Comparison of ENCODE assay signal across 4 fruit fly cellular contexts in genomic region chr3L:19922833-19923745, dm6.
TF ChIP-seq lines count a peak whose summit lies in the region.

Gene Pfdn6 (plus strand): TSS chr3L:19923671.

TF ChIP-seq in whole organism, adult, 20 proteins besides CTCF, POLR2A, EP300 and RAD21 (continued from another document):
- peak; percentile 61 for TF ChIP-seq toe (GFP tag; optimal IDR thresholded peaks at IDR 0.05; lab: Kevin White, UChicago)
- peak; percentile 70 for TF ChIP-seq CG7101 (tag; optimal IDR thresholded peaks at IDR 0.05; lab: Kevin White, UChicago)
TF ChIP-seq in whole organism, adult: peak in this region for 16.

TF ChIP-seq in whole organism, embryonic, 481 proteins besides CTCF, POLR2A, EP300 and RAD21 (continued from another document and continues in another):
- TF ChIP-seq hb (GFP tag; IDR thresholded peaks at IDR 0.05; lab: Robert Waterston, UW; ENCODE audit: partially characterized antibody) (peak; percentile 79; the same call in 2 of the 3 replicates), HLHmδ (GFP tag; optimal IDR thresholded peaks at IDR 0.05; lab: Kevin White, UChicago) (no peak), CG8359 (GFP tag; optimal IDR thresholded peaks at IDR 0.05; lab: Kevin White, UChicago; ENCODE audit: borderline replicate concordance) (no peak), CG16863 (GFP tag; optimal IDR thresholded peaks at IDR 0.05; lab: Kevin White, UChicago) (peak; percentile 71), row (GFP tag; IDR thresholded peaks at IDR 0.05; lab: Robert Waterston, UW) (peak; percentile 86), esg (GFP tag; conservative IDR thresholded peaks at IDR 0.05; lab: Robert Waterston, UW) (peak; percentile 83), Xbp1 (GFP tag; optimal IDR thresholded peaks at IDR 0.05; lab: Kevin White, UChicago) (peak; percentile 84), Usf (GFP tag; optimal IDR thresholded peaks at IDR 0.05; lab: Kevin White, UChicago) (peak; percentile 17), Adf1 (GFP tag; IDR thresholded peaks at IDR 0.05; lab: Robert Waterston, UW) (peak; percentile 49), insv (GFP tag; optimal IDR thresholded peaks at IDR 0.05; lab: Kevin White, UChicago) (peak in 1 of 2 experiments; percentile 68), CG10267 (tag; optimal IDR thresholded peaks at IDR 0.05; lab: Kevin White, UChicago) (peak; percentile 99), Camta (GFP tag; optimal IDR thresholded peaks at IDR 0.05; lab: Kevin White, UChicago) (peak; percentile 48), Mrtf (GFP tag; IDR thresholded peaks at IDR 0.05; lab: Robert Waterston, UW) (peak; percentile 75; the same call in 2 of the 3 replicates), CG6854 (GFP tag; optimal IDR thresholded peaks at IDR 0.05; lab: Kevin White, UChicago) (no peak), Ssrp (tag; optimal IDR thresholded peaks at IDR 0.05; lab: Kevin White, UChicago) (peak; percentile 90), CG11695 (GFP tag; IDR thresholded peaks at IDR 0.05; lab: Robert Waterston, UW) (no peak), CG12299 (tag; optimal IDR thresholded peaks at IDR 0.05; lab: Kevin White, UChicago) (peak; percentile 17), Sin3A (optimal IDR thresholded peaks at IDR 0.05; lab: Kevin White, UChicago) (peak; percentile 94), slp2 (GFP tag; optimal IDR thresholded peaks at IDR 0.05; lab: Kevin White, UChicago) (peak; percentile 61), CG17612 (GFP tag; IDR thresholded peaks at IDR 0.05; lab: Robert Waterston, UW) (no peak), CG14965 (GFP tag; optimal IDR thresholded peaks at IDR 0.05; lab: Kevin White, UChicago; ENCODE audit: borderline replicate concordance) (no peak), prd (optimal IDR thresholded peaks at IDR 0.05; lab: Kevin White, UChicago) (no peak), prd (GFP tag; IDR thresholded peaks at IDR 0.05; lab: Robert Waterston, UW) (peak; percentile 83), fd3F (GFP tag; optimal IDR thresholded peaks at IDR 0.05; lab: Kevin White, UChicago) (peak; percentile 60), Ets97D (GFP tag; optimal IDR thresholded peaks at IDR 0.05; lab: Kevin White, UChicago) (peak; percentile 75), danr (GFP tag; IDR thresholded peaks at IDR 0.05; lab: Robert Waterston, UW) (no peak), CG13894 (tag; optimal IDR thresholded peaks at IDR 0.05; lab: Kevin White, UChicago) (no peak), CG16815 (GFP tag; optimal IDR thresholded peaks at IDR 0.05; lab: Kevin White, UChicago) (peak; percentile 74), nerfin-2 (GFP tag; IDR thresholded peaks at IDR 0.05; lab: Robert Waterston, UW; ENCODE audit: partially characterized antibody) (peak; percentile 76), CG17328 (GFP tag; IDR thresholded peaks at IDR 0.05; lab: Robert Waterston, UW) (peak; percentile 68), lola (GFP tag; optimal IDR thresholded peaks at IDR 0.05; lab: Kevin White, UChicago) (peak in 1 of 3 experiments; percentile 85), HmgD (GFP tag; optimal IDR thresholded peaks at IDR 0.05; lab: Kevin White, UChicago) (peak; percentile 65), Hey (tag; optimal IDR thresholded peaks at IDR 0.05; lab: Kevin White, UChicago) (no peak), CG2712 (tag; optimal IDR thresholded peaks at IDR 0.05; lab: Kevin White, UChicago) (peak; percentile 77), disco-r (GFP tag; optimal IDR thresholded peaks at IDR 0.05; lab: Kevin White, UChicago) (peak; percentile 82), oc (tag; optimal IDR thresholded peaks at IDR 0.05; lab: Kevin White, UChicago) (no peak), NK7.1 (GFP tag; optimal IDR thresholded peaks at IDR 0.05; lab: Kevin White, UChicago) (no peak), BtbVII (GFP tag; optimal IDR thresholded peaks at IDR 0.05; lab: Kevin White, UChicago) (peak; percentile 35), tll (GFP tag; optimal IDR thresholded peaks at IDR 0.05; lab: Kevin White, UChicago) (no peak), CG17359 (tag; optimal IDR thresholded peaks at IDR 0.05; lab: Kevin White, UChicago) (peak; percentile 59), CG7928 (GFP tag; optimal IDR thresholded peaks at IDR 0.05; lab: Kevin White, UChicago) (peak; percentile 18), Bgb (GFP tag; IDR thresholded peaks at IDR 0.05; lab: Robert Waterston, UW; ENCODE audit: partially characterized antibody) (peak; percentile 73)

TF ChIP-seq in whole organism, prepupa, 60 proteins besides CTCF, POLR2A, EP300 and RAD21 (continued from another document):
- no peak for TF ChIP-seq fd85E (GFP tag; optimal IDR thresholded peaks at IDR 0.05; lab: Kevin White, UChicago)
- TF ChIP-seq CG11902 (GFP tag; optimal IDR thresholded peaks at IDR 0.05; lab: Kevin White, UChicago) = peak; percentile 68
- no peak for TF ChIP-seq Blimp-1 (GFP tag; optimal IDR thresholded peaks at IDR 0.05; lab: Kevin White, UChicago)
- no peak for TF ChIP-seq Hr38 (GFP tag; optimal IDR thresholded peaks at IDR 0.05; lab: Kevin White, UChicago)
- no peak for TF ChIP-seq dac (GFP tag; optimal IDR thresholded peaks at IDR 0.05; lab: Kevin White, UChicago)
- TF ChIP-seq CG32006 (GFP tag; optimal IDR thresholded peaks at IDR 0.05; lab: Kevin White, UChicago) = peak; percentile 11
- TF ChIP-seq CG6163 (GFP tag; IDR thresholded peaks at IDR 0.05; lab: Robert Waterston, UW) = peak; percentile 69; the same call in 2 of the 3 replicates
- TF ChIP-seq CG10631 (GFP tag; optimal IDR thresholded peaks at IDR 0.05; lab: Kevin White, UChicago) = no peak
- TF ChIP-seq CG31627 (GFP tag; optimal IDR thresholded peaks at IDR 0.05; lab: Kevin White, UChicago) = peak; percentile 78
- peak; percentile 74 for TF ChIP-seq Ets21C (GFP tag; optimal IDR thresholded peaks at IDR 0.05; lab: Kevin White, UChicago)
- no peak for TF ChIP-seq pdm3 (GFP tag; optimal IDR thresholded peaks at IDR 0.05; lab: Kevin White, UChicago)
- TF ChIP-seq Eip93F (GFP tag; optimal IDR thresholded peaks at IDR 0.05; lab: Kevin White, UChicago) = no peak
- TF ChIP-seq CG6854 (GFP tag; optimal IDR thresholded peaks at IDR 0.05; lab: Kevin White, UChicago) = no peak
- no peak for TF ChIP-seq CG3919 (GFP tag; optimal IDR thresholded peaks at IDR 0.05; lab: Kevin White, UChicago)
- TF ChIP-seq CG6808 (GFP tag; optimal IDR thresholded peaks at IDR 0.05; lab: Kevin White, UChicago) = no peak
- TF ChIP-seq ss (GFP tag; optimal IDR thresholded peaks at IDR 0.05; lab: Kevin White, UChicago) = no peak
- TF ChIP-seq CG11762 (GFP tag; optimal IDR thresholded peaks at IDR 0.05; lab: Kevin White, UChicago; ENCODE audit: insufficient read depth) = no peak
- TF ChIP-seq Sox14 (GFP tag; optimal IDR thresholded peaks at IDR 0.05; lab: Kevin White, UChicago) = peak; percentile 80
- peak; percentile 86 for TF ChIP-seq Eip78C (GFP tag; lab: Kevin White, UChicago)
- no peak for TF ChIP-seq CG9139 (GFP tag; optimal IDR thresholded peaks at IDR 0.05; lab: Kevin White, UChicago)
- peak; percentile 62 for TF ChIP-seq CG3032 (tag; optimal IDR thresholded peaks at IDR 0.05; lab: Kevin White, UChicago)
- no peak for TF ChIP-seq OdsH (GFP tag; optimal IDR thresholded peaks at IDR 0.05; lab: Kevin White, UChicago)
- peak; percentile 73 for TF ChIP-seq lz (GFP tag; optimal IDR thresholded peaks at IDR 0.05; lab: Kevin White, UChicago)
- peak; percentile 70 for TF ChIP-seq Sox15 (GFP tag; optimal IDR thresholded peaks at IDR 0.05; lab: Kevin White, UChicago)
- no peak for TF ChIP-seq svp (GFP tag; lab: Kevin White, UChicago)
- TF ChIP-seq Sox102F (GFP tag; optimal IDR thresholded peaks at IDR 0.05; lab: Kevin White, UChicago) = no peak
- no peak for TF ChIP-seq fkh (GFP tag; optimal IDR thresholded peaks at IDR 0.05; lab: Kevin White, UChicago)
- TF ChIP-seq CG6276 (GFP tag; optimal IDR thresholded peaks at IDR 0.05; lab: Kevin White, UChicago) = no peak
- TF ChIP-seq Met (GFP tag; optimal IDR thresholded peaks at IDR 0.05; lab: Kevin White, UChicago) = no peak
- peak; percentile 74 for TF ChIP-seq eg (GFP tag; IDR thresholded peaks at IDR 0.05; lab: Robert Waterston, UW)
- no peak for TF ChIP-seq Gug (GFP tag; IDR thresholded peaks at IDR 0.05; lab: Robert Waterston, UW)
- no peak for TF ChIP-seq spab (GFP tag; optimal IDR thresholded peaks at IDR 0.05; lab: Kevin White, UChicago)
- TF ChIP-seq CG8319 (GFP tag; optimal IDR thresholded peaks at IDR 0.05; lab: Kevin White, UChicago) = no peak
- no peak for TF ChIP-seq CG4318 (GFP tag; optimal IDR thresholded peaks at IDR 0.05; lab: Kevin White, UChicago)
- no peak for TF ChIP-seq fd59A (GFP tag; optimal IDR thresholded peaks at IDR 0.05; lab: Kevin White, UChicago)
- TF ChIP-seq topi (GFP tag; optimal IDR thresholded peaks at IDR 0.05; lab: Kevin White, UChicago) = peak; percentile 71
- peak; percentile 86 for TF ChIP-seq esn (GFP tag; optimal IDR thresholded peaks at IDR 0.05; lab: Kevin White, UChicago)
- TF ChIP-seq achi (GFP tag; optimal IDR thresholded peaks at IDR 0.05; lab: Kevin White, UChicago) = no peak
- TF ChIP-seq CG15336 (GFP tag; IDR thresholded peaks at IDR 0.05; lab: Robert Waterston, UW) = peak; percentile 51
- no peak for TF ChIP-seq CG10669 (GFP tag; optimal IDR thresholded peaks at IDR 0.05; lab: Kevin White, UChicago)
- peak; percentile 78 for TF ChIP-seq cyc (GFP tag; optimal IDR thresholded peaks at IDR 0.05; lab: Kevin White, UChicago)

TF ChIP-seq in whole organism, wandering third instar larva, 38 proteins besides CTCF, POLR2A, EP300 and RAD21 (continued from another document):
- TF ChIP-seq pan (optimal IDR thresholded peaks at IDR 0.05; lab: Kevin White, UChicago) (no peak), foxo (GFP tag; optimal IDR thresholded peaks at IDR 0.05; lab: Kevin White, UChicago) (peak in 1 of 2 experiments; percentile 73), h (GFP tag; optimal IDR thresholded peaks at IDR 0.05; lab: Kevin White, UChicago) (peak; percentile 75), Hnf4 (GFP tag; optimal IDR thresholded peaks at IDR 0.05; lab: Kevin White, UChicago) (no peak), Myc (optimal IDR thresholded peaks at IDR 0.05; lab: Kevin White, UChicago) (peak; percentile 62), usp (GFP tag; optimal IDR thresholded peaks at IDR 0.05; lab: Kevin White, UChicago) (no peak), woc (GFP tag; optimal IDR thresholded peaks at IDR 0.05; lab: Kevin White, UChicago) (no peak), Abd-B (GFP tag; optimal IDR thresholded peaks at IDR 0.05; lab: Kevin White, UChicago) (no peak), Hr83 (GFP tag; optimal IDR thresholded peaks at IDR 0.05; lab: Kevin White, UChicago; ENCODE audit: poor library complexity, severe bottlenecking) (no peak), Rel (GFP tag; optimal IDR thresholded peaks at IDR 0.05; lab: Kevin White, UChicago) (no peak), Rel (tag; optimal IDR thresholded peaks at IDR 0.05; lab: Kevin White, UChicago) (peak; percentile 29), tai (GFP tag; optimal IDR thresholded peaks at IDR 0.05; lab: Kevin White, UChicago) (no peak), Mio (GFP tag; optimal IDR thresholded peaks at IDR 0.05; lab: Kevin White, UChicago) (no peak), N (GFP tag; optimal IDR thresholded peaks at IDR 0.05; lab: Kevin White, UChicago) (no peak), GATAd (GFP tag; optimal IDR thresholded peaks at IDR 0.05; lab: Kevin White, UChicago) (no peak), HLH106 (tag; optimal IDR thresholded peaks at IDR 0.05; lab: Kevin White, UChicago) (peak; percentile 70), Dfd (GFP tag; optimal IDR thresholded peaks at IDR 0.05; lab: Kevin White, UChicago) (no peak)
